Worm (Caenorhabditis elegans) whole organism, L3 larva: ENCODE results near the gene ceh-81.

Source experiments
- ama-1 ChIP-seq: fragments of 150-350 bp; optimal IDR thresholded peaks from 2 replicates; lab custom pipeline; 2018
- egl-27 ChIP-seq: sonication (generic microtip); optimal IDR thresholded peaks from 4 replicates; lab custom pipeline; 2017; ENCODE audit warnings: missing biosample characterization, missing genetic modification reagents, missing genetic modification characterization
- elt-2 ChIP-seq: sonication (generic microtip); optimal IDR thresholded peaks from 2 replicates; lab custom pipeline; 2016; ENCODE audit warnings: missing genetic modification reagents, mild to moderate bottlenecking, missing genetic modification characterization, missing compliant biosample characterization
- elt-3 ChIP-seq, 3 experiments: fragments of 150-350 bp in 1 of 3; sonication (generic microtip) in 2 of 3; optimal IDR thresholded peaks; 2 replicates in 2 of 3; 4 replicates in 1 of 3; lab custom pipeline; 2014 to 2017; ENCODE audit warnings: missing biosample characterization in 3 of 3, missing genetic modification characterization in 3 of 3
- jun-1 ChIP-seq: fragments of 150-350 bp; optimal IDR thresholded peaks from 2 replicates; lab custom pipeline; 2014; ENCODE audit warnings: missing biosample characterization, missing genetic modification reagents, missing genetic modification characterization
- unc-39 ChIP-seq: sonication (generic microtip); optimal IDR thresholded peaks from 4 replicates; lab custom pipeline; 2017; ENCODE audit warnings: missing biosample characterization, missing genetic modification characterization
- unc-62 ChIP-seq: fragments of 150-350 bp; sonication (generic microtip); optimal IDR thresholded peaks from 4 replicates; lab custom pipeline; 2014; ENCODE audit warnings: missing biosample characterization, missing genetic modification reagents, missing genetic modification characterization

DNA sequence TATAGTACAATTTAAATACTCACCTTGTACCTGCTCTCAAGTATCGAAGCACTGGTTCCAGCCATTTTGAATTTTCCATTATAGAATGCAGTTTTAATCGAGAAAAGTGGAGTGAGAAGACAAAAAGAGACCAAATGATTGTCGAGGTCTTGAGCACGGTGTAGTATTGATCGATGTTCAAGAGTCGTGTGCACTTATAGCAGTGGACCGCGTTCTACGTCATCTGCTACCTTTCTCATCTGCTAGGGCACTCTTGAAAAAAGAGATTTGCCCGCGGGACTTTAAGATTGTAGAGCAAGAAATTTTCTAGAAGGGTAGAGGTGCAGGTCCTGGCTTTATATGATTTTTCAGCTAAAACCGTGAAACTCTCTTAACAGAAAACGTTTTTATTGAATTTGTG lies 37.4 kb upstream of the ceh-81 start, which contains the start of gene fbxc-21:
- TF ChIP-seq ama-1 (lab: Kevin White, UChicago) (no peak), elt-2 (no peak), unc-62 (GFP tag; lab: Kevin White, UChicago) (no peak), jun-1 (tag; lab: Kevin White, UChicago) (no peak), unc-39 (no peak), egl-27 (no peak), elt-3 (tag; optimal IDR thresholded peaks at IDR 0.05; lab: Kevin White, UChicago) (no peak)
